Fruit fly (Drosophila melanogaster): Measurements from ENCODE around the gene Stip1.

Gene Stip1

dm6 chr2L:271553-271952 is 23.4 kb upstream of the Stip1 start, which contains the start of gene Dus1:
TSS of gene Dus1 (minus strand) at chr2L:271744.
- no peak for TF ChIP-seq pan (optimal IDR thresholded peaks at IDR 0.05)
- TF ChIP-seq usp (GFP tag; optimal IDR thresholded peaks at IDR 0.05), result no peak
- TF ChIP-seq EcR (GFP tag; optimal IDR thresholded peaks at IDR 0.05), result no peak
- TF ChIP-seq Dll (optimal IDR thresholded peaks at IDR 0.05), result no peak
- TF ChIP-seq psq (optimal IDR thresholded peaks at IDR 0.05), result no peak
- TF ChIP-seq CG8478 (optimal IDR thresholded peaks at IDR 0.05), result no peak

dm6 chr2L:273603-274002 is 21.3 kb upstream of the Stip1 start, which contains the start of the genes mbm and CG11555:
TSS of gene mbm (minus strand) at chr2L:273715.
TSS of gene CG11555 (plus strand) at chr2L:273836.
- no peak for TF ChIP-seq EcR (GFP tag; optimal IDR thresholded peaks at IDR 0.05)
- TF ChIP-seq psq (optimal IDR thresholded peaks at IDR 0.05), result no peak

DNA sequence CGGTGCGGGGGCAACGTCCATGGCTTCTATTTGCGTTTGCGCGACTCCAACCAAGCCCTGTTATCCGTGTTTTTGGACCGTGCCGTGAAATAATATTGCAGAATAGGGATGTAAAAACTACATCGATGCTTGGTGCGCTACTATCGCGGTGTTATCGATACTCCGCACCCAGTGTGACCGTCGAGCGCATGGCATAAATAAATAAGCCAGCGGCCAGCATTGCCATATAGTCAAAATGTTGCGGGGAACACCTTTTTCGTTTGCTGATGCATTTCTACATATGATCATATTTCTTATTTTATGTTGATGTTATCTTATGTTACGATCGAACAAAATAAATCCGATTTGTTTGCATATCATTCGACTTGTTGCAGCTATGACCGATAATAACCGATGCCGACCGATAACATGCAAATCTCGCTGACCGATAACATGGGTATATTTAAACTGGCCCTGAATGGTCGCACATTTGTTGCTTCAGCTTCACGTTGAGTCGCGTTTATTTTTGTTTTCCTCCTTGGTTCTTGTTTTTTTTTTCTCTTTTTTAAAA is 17.7 kb upstream of the Stip1 start, which contains the start of gene smo:
Gene smo (plus strand): TSS at position 461 of the 550 bp plus-strand sequence.
- no peak for TF ChIP-seq pan (optimal IDR thresholded peaks at IDR 0.05)
- TF ChIP-seq Dll (optimal IDR thresholded peaks at IDR 0.05), result no peak
- TF ChIP-seq CG8478 (optimal IDR thresholded peaks at IDR 0.05), result no peak
- no peak for TF ChIP-seq psq (optimal IDR thresholded peaks at IDR 0.05)
- no peak for TF ChIP-seq usp (GFP tag; optimal IDR thresholded peaks at IDR 0.05)

- TF ChIP-seq CG8478 (optimal IDR thresholded peaks at IDR 0.05) (no peak), EcR (GFP tag; optimal IDR thresholded peaks at IDR 0.05) (no peak), usp (GFP tag; optimal IDR thresholded peaks at IDR 0.05) (no peak), psq (optimal IDR thresholded peaks at IDR 0.05) (no peak), pan (optimal IDR thresholded peaks at IDR 0.05) (no peak), Dll (optimal IDR thresholded peaks at IDR 0.05) (no peak)
These were observed 16.8 kb upstream of the Stip1 start, which contains the start of gene CG17078 for dm6 chr2L:278134-278533. TSS of gene CG17078 (minus strand) at chr2L:278234.

DNA sequence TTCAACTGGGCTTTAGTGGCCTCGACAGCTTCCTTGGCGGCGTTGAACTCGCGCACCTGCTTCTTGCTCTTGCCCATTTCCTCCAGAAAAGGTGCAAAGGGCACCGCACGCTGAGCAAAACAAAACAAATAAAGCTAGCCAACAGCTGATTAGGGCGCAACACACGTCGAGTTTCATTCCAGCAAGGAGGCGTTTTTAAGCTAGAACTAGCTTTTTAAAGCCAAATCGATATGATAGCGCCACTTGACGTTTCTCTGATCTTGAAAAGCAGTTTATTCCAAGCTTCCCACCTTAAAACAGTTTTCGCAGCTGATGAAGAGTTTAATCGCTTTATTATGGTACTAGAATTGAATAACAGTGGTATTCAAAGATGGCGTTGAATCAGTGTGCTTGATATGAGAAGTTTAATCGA is 11.8 kb upstream of the Stip1 start, which contains the start of gene CG11601:
Gene CG11601 (minus strand): TSS at position 199 of the 412 bp plus-strand sequence.
- no peak for TF ChIP-seq Dll (optimal IDR thresholded peaks at IDR 0.05)
- no peak for TF ChIP-seq CG8478 (optimal IDR thresholded peaks at IDR 0.05)
- no peak for TF ChIP-seq usp (GFP tag; optimal IDR thresholded peaks at IDR 0.05)
- TF ChIP-seq EcR (GFP tag; optimal IDR thresholded peaks at IDR 0.05), result peak in 1 of 2 experiments; percentile 28

DNA sequence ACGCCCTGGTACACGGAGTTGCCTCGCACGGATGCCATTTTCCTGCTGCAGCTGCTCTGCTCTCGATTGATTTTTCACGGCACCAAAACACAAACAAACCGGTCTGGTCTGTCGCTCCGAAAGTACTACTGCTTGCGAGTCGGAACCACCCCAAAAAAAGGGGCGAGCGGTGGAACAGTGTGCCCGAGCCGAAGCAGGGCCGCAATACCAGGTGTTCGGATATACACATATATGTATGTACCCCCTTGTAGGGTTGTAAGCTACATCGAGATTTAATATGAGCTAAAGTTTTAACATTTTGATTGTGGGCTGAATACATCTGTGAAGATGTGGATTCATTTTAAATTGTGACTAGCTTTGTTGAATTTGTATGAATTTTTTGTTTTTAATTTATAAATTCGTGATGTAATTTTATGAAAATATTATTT is 9.3 kb upstream of the Stip1 start:
- no peak for TF ChIP-seq usp (GFP tag; optimal IDR thresholded peaks at IDR 0.05)
- TF ChIP-seq CG8478 (optimal IDR thresholded peaks at IDR 0.05), result no peak
- TF ChIP-seq Dll (optimal IDR thresholded peaks at IDR 0.05), result no peak
- TF ChIP-seq EcR (GFP tag; optimal IDR thresholded peaks at IDR 0.05), result no peak
- no peak for TF ChIP-seq pan (optimal IDR thresholded peaks at IDR 0.05)
- no peak for TF ChIP-seq psq (optimal IDR thresholded peaks at IDR 0.05)

- TF ChIP-seq psq (optimal IDR thresholded peaks at IDR 0.05) (no peak), EcR (GFP tag; optimal IDR thresholded peaks at IDR 0.05) (peak in 1 of 2 experiments; percentile 4)
These were observed 8.5 kb upstream of the Stip1 start for dm6 chr2L:286421-286820.

DNA sequence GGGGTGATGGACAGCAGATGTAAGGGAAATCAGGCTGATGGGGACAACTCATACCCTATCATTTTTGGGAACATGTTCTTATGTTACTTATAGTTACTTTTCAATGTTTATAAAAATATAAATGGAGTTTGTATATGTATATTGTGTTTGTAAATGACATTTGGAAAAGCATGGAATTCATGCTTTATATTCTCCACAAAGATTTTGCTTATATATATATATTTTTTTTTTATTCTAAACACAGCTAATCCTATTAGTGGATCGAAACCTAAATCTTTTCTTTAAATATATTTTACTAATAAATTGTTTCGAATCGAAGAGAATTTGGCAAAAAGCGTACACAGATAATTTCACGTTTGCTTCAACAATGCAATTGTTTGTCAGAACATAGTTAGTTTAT is 5.9 kb upstream of the Stip1 start, which contains the start of gene Amnionless:
Gene Amnionless (minus strand): TSS at position 101 of the 400 bp plus-strand sequence.
- TF ChIP-seq psq (optimal IDR thresholded peaks at IDR 0.05), result no peak
- no peak for TF ChIP-seq pan (optimal IDR thresholded peaks at IDR 0.05)
- TF ChIP-seq EcR (GFP tag; optimal IDR thresholded peaks at IDR 0.05), result no peak
- no peak for TF ChIP-seq Dll (optimal IDR thresholded peaks at IDR 0.05)
- no peak for TF ChIP-seq CG8478 (optimal IDR thresholded peaks at IDR 0.05)
- TF ChIP-seq usp (GFP tag; optimal IDR thresholded peaks at IDR 0.05), result no peak

dm6 chr2L:290373-290772 is 4.5 kb upstream of the Stip1 start:
- no peak for TF ChIP-seq CG8478 (optimal IDR thresholded peaks at IDR 0.05)
- no peak for TF ChIP-seq psq (optimal IDR thresholded peaks at IDR 0.05)
- no peak for TF ChIP-seq Dll (optimal IDR thresholded peaks at IDR 0.05)
- TF ChIP-seq pan (optimal IDR thresholded peaks at IDR 0.05), result no peak
- no peak for TF ChIP-seq usp (GFP tag; optimal IDR thresholded peaks at IDR 0.05)
- no peak for TF ChIP-seq EcR (GFP tag; optimal IDR thresholded peaks at IDR 0.05)

DNA sequence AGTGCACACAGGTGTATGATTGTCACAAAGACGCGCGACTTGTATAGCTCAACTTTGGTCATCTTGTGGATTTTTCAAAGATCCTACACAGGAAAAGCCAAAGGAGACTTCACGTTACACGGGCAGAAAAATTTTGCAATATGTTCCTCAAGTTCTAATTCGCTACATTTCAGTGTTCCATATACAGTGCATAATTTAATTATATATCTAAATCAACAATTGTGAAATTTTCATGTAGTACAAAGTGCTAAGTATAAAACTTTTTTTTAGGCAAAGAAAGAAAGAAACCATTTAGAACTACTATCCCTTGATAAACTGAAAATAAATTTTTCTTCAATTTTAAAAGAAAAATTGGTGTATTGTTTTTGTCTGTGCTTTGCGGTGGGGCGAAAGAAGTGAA is 4.0 kb upstream of the Stip1 start:
- TF ChIP-seq pan (optimal IDR thresholded peaks at IDR 0.05) (no peak), usp (GFP tag; optimal IDR thresholded peaks at IDR 0.05) (no peak), CG8478 (optimal IDR thresholded peaks at IDR 0.05) (no peak), Dll (optimal IDR thresholded peaks at IDR 0.05) (no peak), EcR (GFP tag; optimal IDR thresholded peaks at IDR 0.05) (no peak), psq (optimal IDR thresholded peaks at IDR 0.05) (no peak)

DNA sequence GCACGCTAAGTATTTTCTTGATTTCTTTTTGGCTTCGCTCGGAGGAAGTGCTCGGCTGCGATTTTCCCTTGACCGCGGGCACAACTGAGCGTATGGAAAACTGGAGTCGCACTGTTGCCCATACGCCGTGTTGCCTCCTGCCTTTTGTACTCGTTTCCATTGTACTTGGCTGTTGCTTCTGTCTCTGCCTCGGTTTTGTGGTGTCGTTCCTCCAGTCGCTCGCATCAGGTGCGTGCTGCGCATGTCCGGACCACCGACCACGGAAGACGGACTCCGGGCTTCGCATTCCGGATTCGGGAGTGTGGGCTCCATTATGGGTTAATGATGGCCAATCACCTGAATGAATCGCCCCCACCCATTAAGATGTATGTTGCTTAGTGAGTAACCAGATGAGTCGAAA is 3.3 kb upstream of the Stip1 start, which contains the start of gene CG3625:
Gene CG3625 (minus strand): TSS at position 139 of the 400 bp plus-strand sequence.
- TF ChIP-seq EcR (GFP tag; optimal IDR thresholded peaks at IDR 0.05), result no peak
- no peak for TF ChIP-seq usp (GFP tag; optimal IDR thresholded peaks at IDR 0.05)
- TF ChIP-seq pan (optimal IDR thresholded peaks at IDR 0.05), result no peak

dm6 chr2L:292301-292700 is 2.6 kb upstream of the Stip1 start, which contains the start of gene CG11562:
TSS of gene CG11562 (plus strand) at chr2L:292419.
- TF ChIP-seq pan (optimal IDR thresholded peaks at IDR 0.05) (no peak), psq (optimal IDR thresholded peaks at IDR 0.05) (no peak), Dll (optimal IDR thresholded peaks at IDR 0.05) (no peak), CG8478 (optimal IDR thresholded peaks at IDR 0.05) (no peak), EcR (GFP tag; optimal IDR thresholded peaks at IDR 0.05) (no peak), usp (GFP tag; optimal IDR thresholded peaks at IDR 0.05) (no peak)

All from whole organism.